Worm (Caenorhabditis elegans): ENCODE results near the gene nspc-18.

nspc-18 gene

ce11 chrX:14510358-14510757 is 17.1 kb downstream of the nspc-18 start:
- TF ChIP-seq sea-1 (GFP tag; conservative IDR thresholded peaks at IDR 0.05) (no peak), hmg-4 (GFP tag; optimal IDR thresholded peaks at IDR 0.05) (no peak), hnd-1 (tag; optimal IDR thresholded peaks at IDR 0.05) (no peak), F13C5.2 (tag; optimal IDR thresholded peaks at IDR 0.05) (no peak), flt-1 (GFP tag; IDR thresholded peaks at IDR 0.05) (no peak)

ce11 chrX:14508823-14509259 is 18.6 kb downstream of the nspc-18 start:
- no peak for TF ChIP-seq tra-4 (tag; optimal IDR thresholded peaks at IDR 0.05)
- no peak for TF ChIP-seq tbx-11 (GFP tag; IDR thresholded peaks at IDR 0.05)
- no peak for TF ChIP-seq aly-1 (tag; optimal IDR thresholded peaks at IDR 0.05)
- TF ChIP-seq sea-1 (GFP tag; conservative IDR thresholded peaks at IDR 0.05): no peak
- TF ChIP-seq ets-7 (tag; optimal IDR thresholded peaks at IDR 0.05): no peak
- no peak for TF ChIP-seq ceh-36 (tag; optimal IDR thresholded peaks at IDR 0.05)
- no peak for TF ChIP-seq B0310.2 (tag; optimal IDR thresholded peaks at IDR 0.05)
- TF ChIP-seq scrt-1 (GFP tag; IDR thresholded peaks at IDR 0.05): no peak
- no peak for TF ChIP-seq ceh-13 (GFP tag; optimal IDR thresholded peaks at IDR 0.05)
- TF ChIP-seq flt-1 (GFP tag; IDR thresholded peaks at IDR 0.05): no peak
- TF ChIP-seq tbx-37 (GFP tag; conservative IDR thresholded peaks at IDR 0.05): no peak
- TF ChIP-seq pes-1 (GFP tag; IDR thresholded peaks at IDR 0.05): no peak
- no peak for TF ChIP-seq F13C5.2 (tag; optimal IDR thresholded peaks at IDR 0.05)
- TF ChIP-seq ama-1 (optimal IDR thresholded peaks at IDR 0.05): no peak
- no peak for TF ChIP-seq hmg-4 (GFP tag; optimal IDR thresholded peaks at IDR 0.05)
- no peak for TF ChIP-seq hmbx-1 (tag; optimal IDR thresholded peaks at IDR 0.05)
- TF ChIP-seq hnd-1 (tag; optimal IDR thresholded peaks at IDR 0.05): no peak

- TF ChIP-seq aly-1 (tag; optimal IDR thresholded peaks at IDR 0.05) (no peak), tra-4 (tag; optimal IDR thresholded peaks at IDR 0.05) (no peak), tbx-11 (GFP tag; IDR thresholded peaks at IDR 0.05) (no peak), ets-7 (tag; optimal IDR thresholded peaks at IDR 0.05) (no peak), hnd-1 (tag; optimal IDR thresholded peaks at IDR 0.05) (no peak), tbx-37 (GFP tag; conservative IDR thresholded peaks at IDR 0.05) (no peak), pes-1 (GFP tag; IDR thresholded peaks at IDR 0.05) (no peak), flt-1 (GFP tag; IDR thresholded peaks at IDR 0.05) (no peak), hmbx-1 (tag; optimal IDR thresholded peaks at IDR 0.05) (no peak), scrt-1 (GFP tag; IDR thresholded peaks at IDR 0.05) (no peak), sea-1 (GFP tag; conservative IDR thresholded peaks at IDR 0.05) (no peak)
These were observed 19.5 kb downstream of the nspc-18 start for ce11 chrX:14507992-14508391.

ce11 chrX:14505578-14506353 is 21.7 kb downstream of the nspc-18 start:
- no peak for TF ChIP-seq pes-1 (GFP tag; IDR thresholded peaks at IDR 0.05)
- TF ChIP-seq sea-1 (GFP tag; conservative IDR thresholded peaks at IDR 0.05): 0 out of 2 replicates have a peak, but pooled peaks have one; percentile 40
- TF ChIP-seq hmg-4 (GFP tag; optimal IDR thresholded peaks at IDR 0.05): peak; percentile 82

ce11 chrX:14504551-14504902 is 22.9 kb downstream of the nspc-18 start:
- TF ChIP-seq tra-4 (tag; optimal IDR thresholded peaks at IDR 0.05): no peak
- TF ChIP-seq ceh-36 (tag; optimal IDR thresholded peaks at IDR 0.05): no peak
- no peak for TF ChIP-seq ama-1 (optimal IDR thresholded peaks at IDR 0.05)
- TF ChIP-seq pes-1 (GFP tag; IDR thresholded peaks at IDR 0.05): 0 out of 2 replicates have a peak, but pooled peaks have one; percentile 0

- TF ChIP-seq tra-4 (tag; optimal IDR thresholded peaks at IDR 0.05) (no peak), flt-1 (GFP tag; IDR thresholded peaks at IDR 0.05) (no peak), ceh-13 (GFP tag; optimal IDR thresholded peaks at IDR 0.05) (peak; percentile 16), B0310.2 (tag; optimal IDR thresholded peaks at IDR 0.05) (no peak), sea-1 (GFP tag; conservative IDR thresholded peaks at IDR 0.05) (no peak), hnd-1 (tag; optimal IDR thresholded peaks at IDR 0.05) (peak; percentile 0), tbx-37 (GFP tag; conservative IDR thresholded peaks at IDR 0.05) (no peak), scrt-1 (GFP tag; IDR thresholded peaks at IDR 0.05) (peak; percentile 46; the same call in 1 of the 2 replicates), ets-7 (tag; optimal IDR thresholded peaks at IDR 0.05) (no peak), aly-1 (tag; optimal IDR thresholded peaks at IDR 0.05) (no peak), pes-1 (GFP tag; IDR thresholded peaks at IDR 0.05) (0 out of 2 replicates have a peak, but pooled peaks have one; percentile 13), F13C5.2 (tag; optimal IDR thresholded peaks at IDR 0.05) (peak; percentile 15), hmbx-1 (tag; optimal IDR thresholded peaks at IDR 0.05) (no peak), hmg-4 (GFP tag; optimal IDR thresholded peaks at IDR 0.05) (peak; percentile 87), ama-1 (optimal IDR thresholded peaks at IDR 0.05) (no peak), ceh-36 (tag; optimal IDR thresholded peaks at IDR 0.05) (no peak), tbx-11 (GFP tag; IDR thresholded peaks at IDR 0.05) (no peak)
These were observed 23.5 kb downstream of the nspc-18 start, which contains the start of gene M163.1 for ce11 chrX:14503800-14504550. Gene M163.1 (minus strand): TSS chrX:14503824.

DNA sequence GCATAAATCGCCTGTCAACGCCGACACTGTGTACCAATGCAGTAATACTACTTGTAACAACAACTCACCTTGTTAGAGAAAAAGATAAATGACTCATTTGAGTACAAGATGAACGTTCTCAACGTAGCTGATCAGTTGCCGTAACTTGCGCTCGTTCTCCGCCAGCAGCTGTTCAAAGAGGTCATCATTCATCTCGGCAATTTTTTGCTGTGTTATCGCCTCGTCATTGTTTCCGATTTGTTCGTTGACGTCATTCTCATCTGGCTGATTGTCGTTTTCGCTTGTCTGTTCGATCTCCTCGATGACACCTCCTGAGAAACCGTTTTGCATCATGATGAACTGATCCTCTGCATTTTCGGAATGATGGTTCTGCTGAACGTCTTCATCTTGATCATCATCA is 24.2 kb downstream of the nspc-18 start:
- TF ChIP-seq scrt-1 (GFP tag; IDR thresholded peaks at IDR 0.05): no peak
- TF ChIP-seq ama-1 (optimal IDR thresholded peaks at IDR 0.05): no peak
- TF ChIP-seq sea-1 (GFP tag; conservative IDR thresholded peaks at IDR 0.05): no peak

All from whole organism, early embryonic.